Comparison of ENCODE assay signal across 5 fruit fly cellular contexts in the genomic region with DNA sequence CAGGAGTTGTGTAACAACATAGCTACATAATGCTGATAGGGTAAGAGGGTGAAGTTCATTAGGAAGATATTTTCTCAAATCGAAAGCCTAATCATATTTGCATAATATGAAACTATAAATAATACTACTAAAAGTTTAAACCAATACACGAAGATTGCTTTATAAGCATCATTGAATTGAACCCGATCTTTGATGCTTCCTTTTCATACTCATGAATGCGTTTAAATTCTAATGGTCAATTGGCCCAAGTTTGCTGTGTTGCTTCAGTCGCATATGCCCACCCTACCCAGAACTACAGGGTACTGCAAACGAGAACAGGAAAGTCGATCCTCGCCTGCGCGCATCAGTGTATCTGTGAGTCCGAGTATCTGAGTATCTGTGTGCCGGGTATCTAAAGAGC.
TF ChIP-seq lines count a peak whose summit lies in the region.

No protein-coding gene starts in this region.

- no peak for TF ChIP-seq CTCF in whole organism, embryonic (GFP tag; optimal IDR thresholded peaks at IDR 0.05; lab: Kevin White, UChicago)

TF ChIP-seq in whole organism, 6 proteins besides CTCF, POLR2A, EP300 and RAD21:
- TF ChIP-seq pan (optimal IDR thresholded peaks at IDR 0.05; lab: Kevin White, UChicago) (peak; percentile 89), psq (optimal IDR thresholded peaks at IDR 0.05; lab: Kevin White, UChicago) (no peak), usp (GFP tag; optimal IDR thresholded peaks at IDR 0.05; lab: Kevin White, UChicago) (no peak)

TF ChIP-seq in whole organism, embryonic, 481 proteins besides CTCF, POLR2A, EP300 and RAD21 (continues in another document):
- peak; percentile 54 for TF ChIP-seq Ets65A (GFP tag; lab: Kevin White, UChicago)
- TF ChIP-seq corto (GFP tag; optimal IDR thresholded peaks at IDR 0.05; lab: Kevin White, UChicago): peak; percentile 56
- TF ChIP-seq Optix (GFP tag; IDR thresholded peaks at IDR 0.05; lab: Robert Waterston, UW): no peak
- TF ChIP-seq CG10209 (GFP tag; optimal IDR thresholded peaks at IDR 0.05; lab: Kevin White, UChicago): no peak
- TF ChIP-seq bsh (GFP tag; optimal IDR thresholded peaks at IDR 0.05; lab: Kevin White, UChicago): peak in 1 of 2 experiments; percentile 81
- no peak for TF ChIP-seq ash1 (GFP tag; optimal IDR thresholded peaks at IDR 0.05; lab: Kevin White, UChicago)
- peak; percentile 49 for TF ChIP-seq Elba2 (GFP tag; optimal IDR thresholded peaks at IDR 0.05; lab: Kevin White, UChicago)
- TF ChIP-seq Antp (GFP tag; optimal IDR thresholded peaks at IDR 0.05; lab: Kevin White, UChicago): no peak
- TF ChIP-seq CG17359 (tag; optimal IDR thresholded peaks at IDR 0.05; lab: Kevin White, UChicago): no peak
- peak; percentile 26 for TF ChIP-seq cg (GFP tag; optimal IDR thresholded peaks at IDR 0.05; lab: Kevin White, UChicago)
- TF ChIP-seq CG8924 (tag; optimal IDR thresholded peaks at IDR 0.05; lab: Kevin White, UChicago): peak; percentile 44
- TF ChIP-seq ftz-f1 (GFP tag; optimal IDR thresholded peaks at IDR 0.05; lab: Kevin White, UChicago): no peak
- TF ChIP-seq Hmr (GFP tag; optimal IDR thresholded peaks at IDR 0.05; lab: Kevin White, UChicago): no peak
- TF ChIP-seq stc (GFP tag; IDR thresholded peaks at IDR 0.05; lab: Robert Waterston, UW): no peak
- no peak for TF ChIP-seq CG32532 (GFP tag; IDR thresholded peaks at IDR 0.05; lab: Robert Waterston, UW)
- no peak for TF ChIP-seq CG2875 (GFP tag; optimal IDR thresholded peaks at IDR 0.05; lab: Kevin White, UChicago)
- no peak for TF ChIP-seq lov (optimal IDR thresholded peaks at IDR 0.05; lab: Kevin White, UChicago)
- TF ChIP-seq lov (GFP tag; IDR thresholded peaks at IDR 0.05; lab: Robert Waterston, UW): no peak
- TF ChIP-seq Usf (GFP tag; optimal IDR thresholded peaks at IDR 0.05; lab: Kevin White, UChicago): peak; percentile 11
- TF ChIP-seq CG3163 (GFP tag; optimal IDR thresholded peaks at IDR 0.05; lab: Kevin White, UChicago): no peak
- peak in 1 of 2 experiments; percentile 39 for TF ChIP-seq eve (GFP tag; optimal IDR thresholded peaks at IDR 0.05; lab: Kevin White, UChicago)
- no peak for TF ChIP-seq CG6654 (GFP tag; optimal IDR thresholded peaks at IDR 0.05; lab: Kevin White, UChicago)

TF ChIP-seq in whole organism, prepupa, 60 proteins besides CTCF, POLR2A, EP300 and RAD21 (continues in another document):
- no peak for TF ChIP-seq CG11762 (GFP tag; optimal IDR thresholded peaks at IDR 0.05; lab: Kevin White, UChicago; ENCODE audit: insufficient read depth)
- TF ChIP-seq topi (GFP tag; optimal IDR thresholded peaks at IDR 0.05; lab: Kevin White, UChicago): peak; percentile 45
- TF ChIP-seq cyc (GFP tag; optimal IDR thresholded peaks at IDR 0.05; lab: Kevin White, UChicago): peak; percentile 48
- TF ChIP-seq Eip78C (GFP tag; lab: Kevin White, UChicago): peak; percentile 88
- TF ChIP-seq CG10669 (GFP tag; optimal IDR thresholded peaks at IDR 0.05; lab: Kevin White, UChicago): peak; percentile 32
- peak; percentile 96 for TF ChIP-seq Met (GFP tag; optimal IDR thresholded peaks at IDR 0.05; lab: Kevin White, UChicago)
- TF ChIP-seq eg (GFP tag; IDR thresholded peaks at IDR 0.05; lab: Robert Waterston, UW): no peak
- peak; percentile 97 for TF ChIP-seq Hr39 (GFP tag; optimal IDR thresholded peaks at IDR 0.05; lab: Kevin White, UChicago)
- TF ChIP-seq achi (GFP tag; optimal IDR thresholded peaks at IDR 0.05; lab: Kevin White, UChicago): peak; percentile 92
- peak; percentile 91 for TF ChIP-seq Sox15 (GFP tag; optimal IDR thresholded peaks at IDR 0.05; lab: Kevin White, UChicago)
- peak; percentile 97 for TF ChIP-seq Smox (GFP tag; optimal IDR thresholded peaks at IDR 0.05; lab: Kevin White, UChicago)
- no peak for TF ChIP-seq CG8319 (GFP tag; optimal IDR thresholded peaks at IDR 0.05; lab: Kevin White, UChicago)
- peak; percentile 92 for TF ChIP-seq CG34406 (GFP tag; optimal IDR thresholded peaks at IDR 0.05; lab: Kevin White, UChicago)
- peak; percentile 40 for TF ChIP-seq CG3032 (tag; optimal IDR thresholded peaks at IDR 0.05; lab: Kevin White, UChicago)
- TF ChIP-seq fd59A (GFP tag; optimal IDR thresholded peaks at IDR 0.05; lab: Kevin White, UChicago): peak; percentile 93
- TF ChIP-seq CG32006 (GFP tag; optimal IDR thresholded peaks at IDR 0.05; lab: Kevin White, UChicago): peak; percentile 65
- no peak for TF ChIP-seq CG6276 (GFP tag; optimal IDR thresholded peaks at IDR 0.05; lab: Kevin White, UChicago)
- peak; percentile 85 for TF ChIP-seq net (GFP tag; optimal IDR thresholded peaks at IDR 0.05; lab: Kevin White, UChicago)
- TF ChIP-seq Blimp-1 (GFP tag; optimal IDR thresholded peaks at IDR 0.05; lab: Kevin White, UChicago): no peak
- TF ChIP-seq lz (GFP tag; optimal IDR thresholded peaks at IDR 0.05; lab: Kevin White, UChicago): peak; percentile 97
- TF ChIP-seq spab (GFP tag; optimal IDR thresholded peaks at IDR 0.05; lab: Kevin White, UChicago): peak; percentile 20
- peak; percentile 95 for TF ChIP-seq Eip75B (GFP tag; optimal IDR thresholded peaks at IDR 0.05; lab: Kevin White, UChicago)

TF ChIP-seq in whole organism, pupa, 21 proteins besides CTCF, POLR2A, EP300 and RAD21:
- TF ChIP-seq D1 (tag; optimal IDR thresholded peaks at IDR 0.05; lab: Kevin White, UChicago): no peak
- no peak for TF ChIP-seq rn (GFP tag; IDR thresholded peaks at IDR 0.05; lab: Robert Waterston, UW)
- peak; percentile 49; the same call in 1 of the 3 replicates for TF ChIP-seq CG4496 (GFP tag; IDR thresholded peaks at IDR 0.05; lab: Robert Waterston, UW)
- peak; percentile 94 for TF ChIP-seq Snoo (tag; optimal IDR thresholded peaks at IDR 0.05; lab: Kevin White, UChicago)
- peak; percentile 25 for TF ChIP-seq Pif1B (GFP tag; optimal IDR thresholded peaks at IDR 0.05; lab: Kevin White, UChicago)
- TF ChIP-seq CG13204 (GFP tag; optimal IDR thresholded peaks at IDR 0.05; lab: Kevin White, UChicago): peak; percentile 72
- TF ChIP-seq CG9948 (tag; optimal IDR thresholded peaks at IDR 0.05; lab: Kevin White, UChicago): peak; percentile 84
- peak; percentile 94 for TF ChIP-seq CG34367 (tag; optimal IDR thresholded peaks at IDR 0.05; lab: Kevin White, UChicago)
- TF ChIP-seq CG8159 (tag; optimal IDR thresholded peaks at IDR 0.05; lab: Kevin White, UChicago): peak; percentile 45
- no peak for TF ChIP-seq CG8301 (tag; optimal IDR thresholded peaks at IDR 0.05; lab: Kevin White, UChicago)
- TF ChIP-seq CG15710 (tag; optimal IDR thresholded peaks at IDR 0.05; lab: Kevin White, UChicago): peak; percentile 95
- peak; percentile 78 for TF ChIP-seq Pif1A (GFP tag; optimal IDR thresholded peaks at IDR 0.05; lab: Kevin White, UChicago)
- peak; percentile 46 for TF ChIP-seq CG14655 (GFP tag; optimal IDR thresholded peaks at IDR 0.05; lab: Kevin White, UChicago)

TF ChIP-seq in whole organism, wandering third instar larva, 38 proteins besides CTCF, POLR2A, EP300 and RAD21 (continues in another document):
- TF ChIP-seq pan (optimal IDR thresholded peaks at IDR 0.05; lab: Kevin White, UChicago) (no peak), Hnf4 (GFP tag; optimal IDR thresholded peaks at IDR 0.05; lab: Kevin White, UChicago) (peak; percentile 87), CG9705 (GFP tag; optimal IDR thresholded peaks at IDR 0.05; lab: Kevin White, UChicago) (no peak), Vsx2 (GFP tag; optimal IDR thresholded peaks at IDR 0.05; lab: Kevin White, UChicago; ENCODE audit: partially characterized antibody) (no peak), Jra (GFP tag; optimal IDR thresholded peaks at IDR 0.05; lab: Kevin White, UChicago) (peak; percentile 86), foxo (GFP tag; optimal IDR thresholded peaks at IDR 0.05; lab: Kevin White, UChicago) (peak in 1 of 2 experiments; percentile 94), fru (GFP tag; optimal IDR thresholded peaks at IDR 0.05; lab: Kevin White, UChicago) (peak; percentile 96), h (GFP tag; optimal IDR thresholded peaks at IDR 0.05; lab: Kevin White, UChicago) (peak; percentile 53), psq (GFP tag; optimal IDR thresholded peaks at IDR 0.05; lab: Kevin White, UChicago) (peak; percentile 94), N (GFP tag; optimal IDR thresholded peaks at IDR 0.05; lab: Kevin White, UChicago) (no peak), CrebA (GFP tag; optimal IDR thresholded peaks at IDR 0.05; lab: Kevin White, UChicago; ENCODE audit: borderline replicate concordance) (peak; percentile 23), ey (GFP tag; optimal IDR thresholded peaks at IDR 0.05; lab: Kevin White, UChicago) (peak; percentile 95), jim (GFP tag; optimal IDR thresholded peaks at IDR 0.05; lab: Kevin White, UChicago) (no peak), Myc (optimal IDR thresholded peaks at IDR 0.05; lab: Kevin White, UChicago) (no peak), usp (GFP tag; optimal IDR thresholded peaks at IDR 0.05; lab: Kevin White, UChicago) (no peak), Sp1 (GFP tag; optimal IDR thresholded peaks at IDR 0.05; lab: Kevin White, UChicago) (peak; percentile 96), dl (GFP tag; optimal IDR thresholded peaks at IDR 0.05; lab: Kevin White, UChicago; ENCODE audit: insufficient read depth in 1 of 2, partially characterized antibody in 2 of 2) (no peak), Dif (GFP tag; optimal IDR thresholded peaks at IDR 0.05; lab: Kevin White, UChicago; ENCODE audit: partially characterized antibody) (no peak), sage (GFP tag; optimal IDR thresholded peaks at IDR 0.05; lab: Kevin White, UChicago) (no peak), GATAd (GFP tag; optimal IDR thresholded peaks at IDR 0.05; lab: Kevin White, UChicago) (no peak), brk (GFP tag; optimal IDR thresholded peaks at IDR 0.05; lab: Kevin White, UChicago) (peak; percentile 66), HLH106 (tag; optimal IDR thresholded peaks at IDR 0.05; lab: Kevin White, UChicago) (peak; percentile 35), sv (GFP tag; optimal IDR thresholded peaks at IDR 0.05; lab: Kevin White, UChicago) (no peak), Hr83 (GFP tag; optimal IDR thresholded peaks at IDR 0.05; lab: Kevin White, UChicago; ENCODE audit: poor library complexity, severe bottlenecking) (no peak), CG32264 (GFP tag; optimal IDR thresholded peaks at IDR 0.05; lab: Kevin White, UChicago) (no peak), OdsH (GFP tag; optimal IDR thresholded peaks at IDR 0.05; lab: Kevin White, UChicago) (peak; percentile 94), rgr (GFP tag; optimal IDR thresholded peaks at IDR 0.05; lab: Kevin White, UChicago) (peak; percentile 91), woc (GFP tag; optimal IDR thresholded peaks at IDR 0.05; lab: Kevin White, UChicago) (peak; percentile 85), dmrt93B (GFP tag; optimal IDR thresholded peaks at IDR 0.05; lab: Kevin White, UChicago) (peak; percentile 6), dsf (GFP tag; optimal IDR thresholded peaks at IDR 0.05; lab: Kevin White, UChicago; ENCODE audit: borderline replicate concordance) (peak; percentile 1), br (GFP tag; optimal IDR thresholded peaks at IDR 0.05; lab: Kevin White, UChicago) (peak; percentile 96), Mio (GFP tag; optimal IDR thresholded peaks at IDR 0.05; lab: Kevin White, UChicago) (peak; percentile 46), lola (GFP tag; optimal IDR thresholded peaks at IDR 0.05; lab: Kevin White, UChicago) (no peak)
